Worm (Caenorhabditis elegans) whole organism, young adult: Measurements from ENCODE around the gene nlp-1.

Experiments
- chd-7 ChIP-seq: sonication (generic microtip); optimal IDR thresholded peaks from 2 replicates; lab custom pipeline; 2016; ENCODE audit warnings: mild to moderate bottlenecking, missing genetic modification characterization, moderate library complexity, missing compliant biosample characterization
- dpff-1 ChIP-seq: sonication (generic microtip); optimal IDR thresholded peaks from 2 replicates; lab custom pipeline; 2017; ENCODE audit warnings: mild to moderate bottlenecking, missing genetic modification characterization, missing compliant biosample characterization
- dpl-1 ChIP-seq: fragments of 150-350 bp; optimal IDR thresholded peaks from 2 replicates; lab custom pipeline; 2014; ENCODE audit warnings: missing biosample characterization, missing genetic modification reagents, missing genetic modification characterization
- ekl-4 ChIP-seq: fragments of 200-800 bp; sonication (Bioruptor generic); IDR thresholded peaks from 2 replicates; pipeline ENCODE4 v1.3.6; 2022; ENCODE audit warnings: missing genetic modification reagents, missing genetic modification characterization, missing compliant biosample characterization
- mcd-1 ChIP-seq: fragments of 200-800 bp; sonication (Bioruptor generic); IDR thresholded peaks from 2 replicates; pipeline ENCODE4 v1.3.6; 2022; ENCODE audit warnings: missing genetic modification reagents, missing genetic modification characterization, missing compliant biosample characterization
- pha-4 ChIP-seq: fragments of 150-350 bp; sonication (generic microtip); optimal IDR thresholded peaks from 2 replicates; lab custom pipeline; 2014; ENCODE audit warnings: missing biosample characterization, missing genetic modification reagents, missing genetic modification characterization
- snpc-1.1 ChIP-seq: sonication (generic microtip); optimal IDR thresholded peaks from 2 replicates; lab custom pipeline; 2017; ENCODE audit warnings: missing genetic modification characterization, mild to moderate bottlenecking, missing compliant biosample characterization, antibody characterized with exemption, moderate library complexity, missing genotype, missing genetic modification reagents; ENCODE audit not compliant: insufficient read depth
- snpc-4 ChIP-seq, 5 experiments: fragments of 150-350 bp in 1 of 5; sonication (generic microtip) in 4 of 5; optimal IDR thresholded peaks; 2 replicates each; lab custom pipeline; 2014 to 2018; ENCODE audit warnings: missing genetic modification characterization in 5 of 5, missing biosample characterization in 3 of 5, antibody characterized with exemption in 2 of 5, mild to moderate bottlenecking in 2 of 5, missing compliant biosample characterization in 2 of 5, missing genotype in 2 of 5, moderate library complexity in 2 of 5, missing genetic modification reagents in 1 of 5
- tlf-1 ChIP-seq: fragments of 200-800 bp; sonication (Bioruptor generic); optimal IDR thresholded peaks from 2 replicates; lab custom pipeline; 2018; ENCODE audit warnings: mild to moderate bottlenecking, missing genetic modification characterization, missing compliant biosample characterization

DNA sequence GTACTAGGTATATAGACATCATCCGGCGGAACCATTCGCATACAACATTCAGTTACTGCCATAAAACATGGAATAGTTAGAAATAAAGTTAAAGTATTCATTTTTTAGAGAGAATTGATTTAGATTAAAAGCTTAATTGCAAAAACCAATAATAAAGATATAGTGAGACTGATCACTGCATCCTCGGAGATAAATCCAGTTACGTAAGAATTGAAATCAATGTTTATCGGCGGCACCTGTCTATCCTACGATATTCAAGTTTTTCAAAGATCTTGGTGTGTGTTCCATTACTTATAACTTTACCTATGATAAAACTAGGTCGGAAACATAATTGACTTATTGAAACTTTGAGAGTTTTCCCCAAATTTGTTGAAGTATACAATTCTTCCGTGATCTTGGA lies 32.0 kb downstream of the nlp-1 start, which contains the start of gene T14G12.6:
- no peak for TF ChIP-seq snpc-1.1
- no peak for TF ChIP-seq chd-7 (tag; lab: Kevin White, UChicago)
- no peak for TF ChIP-seq tlf-1 (GFP tag; lab: Kevin White, UChicago)
- no peak for TF ChIP-seq pha-4 (tag; lab: Kevin White, UChicago)
- no peak for TF ChIP-seq dpl-1 (GFP tag; lab: Kevin White, UChicago)
- no peak for TF ChIP-seq mcd-1 (GFP tag; lab: Robert Waterston, UW)
- no peak for TF ChIP-seq snpc-4 (GFP tag; optimal IDR thresholded peaks at IDR 0.05; lab: Kevin White, UChicago)
- TF ChIP-seq snpc-4 (tag; optimal IDR thresholded peaks at IDR 0.05; lab: Kevin White, UChicago), result no peak
- no peak for TF ChIP-seq dpff-1
- TF ChIP-seq ekl-4 (GFP tag; lab: Robert Waterston, UW), result no peak
